Worm (Caenorhabditis elegans) whole organism, L1 larva: Measurements from ENCODE around the gene str-187.

Experiments used
- ceh-90 ChIP-seq: sonication (generic microtip); optimal IDR thresholded peaks from 2 replicates; lab custom pipeline; 2016; ENCODE audit warnings: missing genetic modification characterization, missing compliant biosample characterization
- dpl-1 ChIP-seq, 3 experiments: fragments of 150-350 bp in 2 of 3; sonication (generic microtip) in 1 of 3; optimal IDR thresholded peaks; 2 replicates each; lab custom pipeline; 2014 to 2017; ENCODE audit warnings: missing biosample characterization in 3 of 3, missing genetic modification characterization in 3 of 3, missing genetic modification reagents in 3 of 3
- jun-1 ChIP-seq: fragments of 150-350 bp; optimal IDR thresholded peaks from 2 replicates; lab custom pipeline; 2014; ENCODE audit warnings: missing biosample characterization, missing genetic modification reagents, missing genetic modification characterization
- nhr-77 ChIP-seq: fragments of 150-350 bp; optimal IDR thresholded peaks from 2 replicates; lab custom pipeline; 2014; ENCODE audit warnings: missing biosample characterization, missing genetic modification characterization
- unc-62 ChIP-seq: fragments of 150-350 bp; optimal IDR thresholded peaks from 2 replicates; lab custom pipeline; 2014; ENCODE audit warnings: missing biosample characterization, missing genetic modification reagents, missing genetic modification characterization

DNA sequence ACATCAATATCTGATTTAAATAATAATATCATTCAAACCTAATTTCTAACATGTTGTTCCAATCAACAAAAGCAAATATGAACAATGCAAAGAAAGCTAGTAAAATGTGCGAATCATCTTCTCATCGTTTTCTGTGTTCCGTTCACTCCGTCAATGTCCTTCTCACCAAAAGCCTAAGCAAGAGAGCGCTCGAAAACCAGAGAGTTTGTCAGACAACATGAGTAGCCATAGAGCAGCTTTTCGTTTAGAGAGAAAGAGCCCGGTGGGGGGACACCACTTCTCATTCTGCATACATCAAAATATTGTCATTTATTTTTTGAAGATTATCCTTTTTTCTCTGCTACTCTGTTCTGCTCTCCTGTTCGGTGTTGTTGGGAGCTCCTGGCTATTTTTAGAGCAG lies 28.3 kb downstream of the str-187 start:
- TF ChIP-seq nhr-77, result no peak
- TF ChIP-seq unc-62, result no peak
- no peak for TF ChIP-seq jun-1 (tag; lab: Kevin White, UChicago)
- peak in 1 of 3 experiments; percentile 27 for TF ChIP-seq dpl-1 (GFP tag; optimal IDR thresholded peaks at IDR 0.05; lab: Kevin White, UChicago)
- no peak for TF ChIP-seq ceh-90 (tag; lab: Kevin White, UChicago)
